Worm (Caenorhabditis elegans) whole organism, early embryonic: Measurements from ENCODE around the gene rsp-3.

Source experiments
- ama-1 ChIP-seq: fragments of 150-350 bp; optimal IDR thresholded peaks from 2 replicates; lab custom pipeline; 2014
- ceh-13 ChIP-seq: fragments of 200-800 bp; sonication (Bioruptor generic); optimal IDR thresholded peaks from 2 replicates; lab custom pipeline; 2018; ENCODE audit warnings: mild to moderate bottlenecking, missing genetic modification characterization, missing compliant biosample characterization
- flt-1 ChIP-seq: fragments of 200-800 bp; sonication (Bioruptor generic); IDR thresholded peaks from 2 replicates; pipeline ENCODE4 v1.3.6; 2022; ENCODE audit warnings: missing genetic modification characterization, missing compliant biosample characterization
- hmbx-1 ChIP-seq: sonication (generic microtip); optimal IDR thresholded peaks from 2 replicates; lab custom pipeline; 2016; ENCODE audit warnings: mild to moderate bottlenecking, missing genetic modification characterization, missing compliant biosample characterization
- hnd-1 ChIP-seq: sonication (generic microtip); optimal IDR thresholded peaks from 2 replicates; lab custom pipeline; 2016; ENCODE audit warnings: missing genetic modification characterization, missing compliant biosample characterization
- sea-1 ChIP-seq: fragments of 200-800 bp; sonication (Bioruptor generic); conservative IDR thresholded peaks from 2 replicates; pipeline ENCODE4 v1.3.6; 2022; ENCODE audit warnings: missing genetic modification characterization, missing compliant biosample characterization
- tbx-11 ChIP-seq: fragments of 200-800 bp; sonication (Bioruptor generic); IDR thresholded peaks from 2 replicates; pipeline ENCODE4 v1.3.6; 2022; ENCODE audit warnings: missing genetic modification characterization, missing compliant biosample characterization
- tbx-37 ChIP-seq: fragments of 200-800 bp; sonication (Bioruptor generic); conservative IDR thresholded peaks from 2 replicates; pipeline ENCODE4 v1.3.6; 2022; ENCODE audit warnings: missing genetic modification reagents, missing genetic modification characterization, missing compliant biosample characterization

DNA sequence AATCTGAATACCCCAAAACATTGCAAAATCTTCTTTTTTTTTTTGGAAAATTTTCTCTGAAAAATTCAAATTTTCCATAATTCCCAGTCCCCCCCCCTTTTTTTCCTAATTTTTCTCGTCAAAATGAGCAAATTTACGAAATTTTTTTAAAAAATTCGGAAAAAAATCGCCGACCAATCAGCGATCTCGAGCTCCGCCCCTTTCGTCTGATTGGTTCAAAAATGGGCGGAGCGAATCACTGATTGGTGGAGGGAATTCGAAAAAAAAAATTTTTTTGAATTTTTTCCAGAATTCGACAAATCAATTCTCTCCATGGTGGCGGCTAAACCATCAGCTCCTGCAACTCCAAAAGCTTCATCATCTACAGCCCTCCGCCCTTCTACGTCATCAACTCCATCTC is 49.1 kb downstream of the rsp-3 start:
- no peak for TF ChIP-seq sea-1 (GFP tag; lab: Robert Waterston, UW)
- TF ChIP-seq flt-1 (GFP tag; lab: Robert Waterston, UW): no peak
- no peak for TF ChIP-seq ceh-13
- no peak for TF ChIP-seq ama-1 (lab: Kevin White, UChicago)
- TF ChIP-seq tbx-11 (GFP tag; lab: Robert Waterston, UW): no peak
- no peak for TF ChIP-seq tbx-37 (GFP tag; lab: Robert Waterston, UW)
- TF ChIP-seq hmbx-1 (tag; lab: Kevin White, UChicago): no peak
- TF ChIP-seq hnd-1: no peak
